Worm (Caenorhabditis elegans) whole organism, L2 larva: ENCODE results near the gene C03B1.2.

ENCODE experiments used
- lin-39 ChIP-seq: fragments of 150-350 bp; optimal IDR thresholded peaks from 2 replicates; lab custom pipeline; 2014; ENCODE audit warnings: missing biosample characterization, missing genetic modification reagents, missing genetic modification characterization
- nhr-237 ChIP-seq: fragments of 150-350 bp; optimal IDR thresholded peaks from 2 replicates; lab custom pipeline; 2014; ENCODE audit warnings: missing biosample characterization, missing genetic modification characterization
- sma-9 ChIP-seq, 2 experiments: fragments of 150-350 bp in 1 of 2; sonication (generic microtip) in 1 of 2; optimal IDR thresholded peaks; 2 replicates each; lab custom pipeline; 2014 to 2016; ENCODE audit warnings: missing genetic modification characterization in 2 of 2, mild to moderate bottlenecking in 1 of 2, missing biosample characterization in 1 of 2, missing compliant biosample characterization in 1 of 2, missing genetic modification reagents in 1 of 2, moderate library complexity in 1 of 2

- TF ChIP-seq lin-39 (tag; lab: Kevin White, UChicago) (no peak), sma-9 (GFP tag; optimal IDR thresholded peaks at IDR 0.05; lab: Kevin White, UChicago) (no peak), sma-9 (tag; optimal IDR thresholded peaks at IDR 0.05; lab: Kevin White, UChicago) (no peak), nhr-237 (tag; lab: Kevin White, UChicago) (no peak)
Observed at ce11 chrX:6365715-6366114, 4.1 kb upstream of the C03B1.2 start, which contains the start of gene C03B1.3.
